Worm (Caenorhabditis elegans) whole organism, late embryonic: ENCODE results near the gene Y79H2A.3.

Experiments
- ceh-2 ChIP-seq: sonication (generic microtip); optimal IDR thresholded peaks from 2 replicates; lab custom pipeline; 2016; ENCODE audit warnings: missing genotype, missing genetic modification characterization, missing compliant biosample characterization
- dve-1 ChIP-seq: sonication (generic microtip); optimal IDR thresholded peaks from 2 replicates; lab custom pipeline; 2017; ENCODE audit warnings: antibody characterized with exemption, mild to moderate bottlenecking, missing genetic modification characterization, missing compliant biosample characterization
- pha-4 ChIP-seq: fragments of 150-350 bp; optimal IDR thresholded peaks from 2 replicates; lab custom pipeline; 2018; ENCODE audit warnings: missing biosample characterization, missing genetic modification reagents, missing genetic modification characterization

DNA sequence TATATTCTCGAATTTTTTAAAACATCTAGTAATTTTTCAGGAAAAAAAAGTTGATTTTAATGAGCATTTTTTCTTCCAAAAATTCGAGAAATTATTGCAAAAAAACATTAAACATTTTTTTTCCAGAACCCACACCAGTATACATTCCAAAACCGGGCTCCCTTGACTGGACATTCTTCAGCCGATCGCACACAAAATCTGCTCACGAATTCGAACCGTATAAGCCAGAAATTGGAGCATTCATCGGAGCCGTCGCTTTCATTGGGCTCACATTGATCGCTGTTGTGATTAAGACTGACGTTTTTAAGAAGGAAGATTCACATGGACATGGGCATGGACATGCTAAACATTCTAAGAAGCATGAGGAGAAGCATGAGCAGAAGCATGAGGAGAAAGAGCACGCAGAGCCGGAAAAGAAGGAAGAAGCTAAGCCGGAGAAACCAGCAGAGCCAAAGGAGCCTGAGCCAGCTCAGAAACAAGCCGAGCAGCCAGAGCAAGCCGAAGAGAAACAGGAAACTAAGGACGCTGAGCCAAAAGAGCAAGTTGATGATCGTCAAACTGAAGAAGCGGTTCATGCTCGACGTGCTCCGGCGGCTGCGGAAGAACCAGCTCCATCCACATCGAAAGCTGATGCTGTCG, 60.3 kb downstream of the Y79H2A.3 start:
- TF ChIP-seq pha-4 (tag; lab: Kevin White, UChicago) (no peak), dve-1 (tag; lab: Kevin White, UChicago) (no peak), ceh-2 (tag; lab: Kevin White, UChicago) (no peak)
